Worm (Caenorhabditis elegans) whole organism, young adult: ENCODE measurements around the gene pros-1.

Source experiments
- B0035.1 ChIP-seq: sonication (generic microtip); optimal IDR thresholded peaks from 2 replicates; lab custom pipeline; 2016; ENCODE audit warnings: missing genetic modification characterization, mild to moderate bottlenecking, missing compliant biosample characterization, missing genotype, missing genetic modification reagents
- C06A6.2 ChIP-seq: fragments of 200-800 bp; sonication (Bioruptor generic); conservative IDR thresholded peaks from 2 replicates; pipeline ENCODE4 v1.3.6; 2022; ENCODE audit warnings: missing genetic modification characterization, missing compliant biosample characterization
- F22D6.2 ChIP-seq: sonication (generic microtip); optimal IDR thresholded peaks from 2 replicates; lab custom pipeline; 2016; ENCODE audit warnings: mild to moderate bottlenecking, missing genetic modification characterization, missing compliant biosample characterization
- F23B12.7 ChIP-seq: sonication (generic microtip); optimal IDR thresholded peaks from 2 replicates; lab custom pipeline; 2017; ENCODE audit warnings: missing genetic modification characterization, mild to moderate bottlenecking, missing compliant biosample characterization, antibody characterized with exemption, moderate library complexity; ENCODE audit not compliant: insufficient read depth
- F37B4.10 ChIP-seq: fragments of 200-800 bp; sonication (Bioruptor generic); IDR thresholded peaks from 2 replicates; pipeline ENCODE4 v1.3.6; 2022; ENCODE audit warnings: missing genetic modification characterization, missing compliant biosample characterization
- F39B2.1 ChIP-seq: fragments of 200-800 bp; sonication (Bioruptor generic); IDR thresholded peaks from 2 replicates; pipeline ENCODE4 v1.3.6; 2022; ENCODE audit warnings: missing genetic modification reagents, missing genetic modification characterization, missing compliant biosample characterization
- F49E8.2 ChIP-seq: sonication (generic microtip); optimal IDR thresholded peaks from 3 replicates; lab custom pipeline; 2017; ENCODE audit warnings: missing genetic modification characterization, mild to moderate bottlenecking, missing compliant biosample characterization, antibody characterized with exemption, moderate library complexity; ENCODE audit not compliant: insufficient read depth
- F55B11.4 ChIP-seq: sonication (generic microtip); optimal IDR thresholded peaks from 2 replicates; lab custom pipeline; 2016; ENCODE audit warnings: missing compliant biosample characterization, missing genetic modification characterization, borderline replicate concordance; ENCODE audit not compliant: insufficient read depth
- F57A8.1 ChIP-seq: fragments of 200-800 bp; sonication (Bioruptor generic); optimal IDR thresholded peaks from 2 replicates; lab custom pipeline; 2018; ENCODE audit warnings: mild to moderate bottlenecking, missing genetic modification characterization, moderate library complexity, missing compliant biosample characterization
- F57C9.4 ChIP-seq: sonication (generic microtip); optimal IDR thresholded peaks from 2 replicates; lab custom pipeline; 2017; ENCODE audit warnings: mild to moderate bottlenecking, missing genetic modification characterization, missing compliant biosample characterization
- T26A5.8 ChIP-seq: sonication (generic microtip); optimal IDR thresholded peaks from 2 replicates; lab custom pipeline; 2016; ENCODE audit warnings: missing genetic modification characterization, missing compliant biosample characterization
- Y53F4B.3 ChIP-seq: fragments of 200-800 bp; sonication (Bioruptor generic); IDR thresholded peaks from 2 replicates; pipeline ENCODE4 v1.3.6; 2022; ENCODE audit warnings: missing genetic modification reagents, missing genetic modification characterization, missing compliant biosample characterization
- Y95B8A.8 ChIP-seq: fragments of 200-800 bp; sonication (Bioruptor generic); IDR thresholded peaks from 2 replicates; pipeline ENCODE4 v1.3.6; 2022; ENCODE audit warnings: missing genetic modification reagents, missing genetic modification characterization, missing compliant biosample characterization
- aptf-3 ChIP-seq: fragments of 200-800 bp; sonication (Bioruptor generic); IDR thresholded peaks from 2 replicates; pipeline ENCODE4 v1.3.6; 2022; ENCODE audit warnings: missing genetic modification characterization, missing compliant biosample characterization
- bed-1 ChIP-seq: fragments of 200-800 bp; sonication (Bioruptor generic); IDR thresholded peaks from 2 replicates; pipeline ENCODE4 v1.3.6; 2022; ENCODE audit warnings: missing genetic modification reagents, missing genetic modification characterization, missing compliant biosample characterization
- ccch-3 ChIP-seq: fragments of 200-800 bp; sonication (Bioruptor generic); optimal IDR thresholded peaks from 2 replicates; lab custom pipeline; 2018; ENCODE audit warnings: mild to moderate bottlenecking, missing genetic modification characterization, missing compliant biosample characterization
- cebp-1 ChIP-seq, 2 experiments: fragments of 200-800 bp in 1 of 2; sonication (Bioruptor generic) in 1 of 2; sonication (generic microtip) in 1 of 2; IDR thresholded peaks in 1 of 2; optimal IDR thresholded peaks in 1 of 2; 2 replicates each; pipeline versions ENCODE4 v1.3.6 to Lab custom; 2017 to 2022; ENCODE audit warnings: missing compliant biosample characterization in 2 of 2, missing genetic modification characterization in 2 of 2, mild to moderate bottlenecking in 1 of 2, missing genetic modification reagents in 1 of 2, moderate library complexity in 1 of 2
- ceh-100 ChIP-seq: fragments of 200-800 bp; sonication (Bioruptor generic); IDR thresholded peaks from 2 replicates; pipeline ENCODE4 v1.3.6; 2022; ENCODE audit warnings: missing genetic modification reagents, missing genetic modification characterization, missing compliant biosample characterization
- ceh-58 ChIP-seq: fragments of 200-800 bp; sonication (Bioruptor generic); IDR thresholded peaks from 2 replicates; pipeline ENCODE4 v1.3.6; 2022; ENCODE audit warnings: missing genetic modification characterization, missing compliant biosample characterization
- ceh-79 ChIP-seq: sonication (generic microtip); optimal IDR thresholded peaks from 2 replicates; lab custom pipeline; 2017; ENCODE audit warnings: mild to moderate bottlenecking, missing genetic modification characterization, missing compliant biosample characterization
- chd-7 ChIP-seq: sonication (generic microtip); optimal IDR thresholded peaks from 2 replicates; lab custom pipeline; 2016; ENCODE audit warnings: mild to moderate bottlenecking, missing genetic modification characterization, moderate library complexity, missing compliant biosample characterization
- dpff-1 ChIP-seq: sonication (generic microtip); optimal IDR thresholded peaks from 2 replicates; lab custom pipeline; 2017; ENCODE audit warnings: mild to moderate bottlenecking, missing genetic modification characterization, missing compliant biosample characterization
- efl-1 ChIP-seq: fragments of 150-350 bp; optimal IDR thresholded peaks from 2 replicates; lab custom pipeline; 2014; ENCODE audit warnings: missing biosample characterization, missing genetic modification reagents, missing genetic modification characterization
- egrh-3 ChIP-seq: fragments of 200-800 bp; sonication (Bioruptor generic); IDR thresholded peaks from 2 replicates; pipeline ENCODE4 v1.3.6; 2022; ENCODE audit warnings: missing genetic modification reagents, missing genetic modification characterization, missing compliant biosample characterization
- ekl-4 ChIP-seq: fragments of 200-800 bp; sonication (Bioruptor generic); IDR thresholded peaks from 2 replicates; pipeline ENCODE4 v1.3.6; 2022; ENCODE audit warnings: missing genetic modification reagents, missing genetic modification characterization, missing compliant biosample characterization
- him-1 ChIP-seq: sonication (generic microtip); optimal IDR thresholded peaks from 2 replicates; lab custom pipeline; 2016; ENCODE audit warnings: missing genotype, missing genetic modification reagents, missing genetic modification characterization, missing compliant biosample characterization
- hlh-12 ChIP-seq: sonication (generic microtip); optimal IDR thresholded peaks from 2 replicates; lab custom pipeline; 2016; ENCODE audit warnings: missing genetic modification characterization, missing compliant biosample characterization
- hlh-26 ChIP-seq: fragments of 200-800 bp; sonication (Bioruptor generic); conservative IDR thresholded peaks from 2 replicates; pipeline ENCODE4 v1.3.6; 2022; ENCODE audit warnings: missing genetic modification reagents, missing genetic modification characterization, missing compliant biosample characterization
- hrde-1 ChIP-seq: sonication (generic microtip); optimal IDR thresholded peaks from 2 replicates; lab custom pipeline; 2016; ENCODE audit warnings: missing genetic modification characterization, mild to moderate bottlenecking, missing compliant biosample characterization, moderate library complexity, missing genotype, missing genetic modification reagents, borderline replicate concordance
- hsf-1 ChIP-seq: fragments of 200-800 bp; sonication (Bioruptor generic); IDR thresholded peaks from 2 replicates; pipeline ENCODE4 v1.3.6; 2022; ENCODE audit warnings: missing genetic modification reagents, missing genetic modification characterization, missing compliant biosample characterization
- let-526 ChIP-seq: fragments of 200-800 bp; sonication (Bioruptor generic); IDR thresholded peaks from 2 replicates; pipeline ENCODE4 v1.3.6; 2022; ENCODE audit warnings: missing genetic modification reagents, missing genetic modification characterization, missing compliant biosample characterization
- lsl-1 ChIP-seq: fragments of 200-800 bp; sonication (Bioruptor generic); optimal IDR thresholded peaks from 2 replicates; lab custom pipeline; 2018; ENCODE audit warnings: mild to moderate bottlenecking, missing genetic modification characterization, moderate library complexity, missing compliant biosample characterization
- madf-6 ChIP-seq: fragments of 200-800 bp; sonication (Bioruptor generic); IDR thresholded peaks from 2 replicates; pipeline ENCODE4 v1.3.6; 2022; ENCODE audit warnings: missing genetic modification reagents, missing genetic modification characterization, missing compliant biosample characterization
- nfya-1 ChIP-seq: sonication (generic microtip); optimal IDR thresholded peaks from 2 replicates; lab custom pipeline; 2017; ENCODE audit warnings: antibody characterized with exemption, missing compliant biosample characterization, missing genetic modification characterization, borderline replicate concordance; ENCODE audit not compliant: insufficient read depth
- nhr-179 ChIP-seq: sonication (generic microtip); optimal IDR thresholded peaks from 2 replicates; lab custom pipeline; 2016; ENCODE audit warnings: mild to moderate bottlenecking, missing genetic modification characterization, missing compliant biosample characterization
- nhr-27 ChIP-seq: fragments of 200-800 bp; sonication (Bioruptor generic); optimal IDR thresholded peaks from 2 replicates; lab custom pipeline; 2018; ENCODE audit warnings: mild to moderate bottlenecking, missing genetic modification characterization, moderate library complexity, missing compliant biosample characterization
- nhr-80 ChIP-seq: sonication (generic microtip); optimal IDR thresholded peaks from 2 replicates; lab custom pipeline; 2016; ENCODE audit warnings: missing genetic modification characterization, missing compliant biosample characterization
- repo-1 ChIP-seq: sonication (generic microtip); optimal IDR thresholded peaks from 2 replicates; lab custom pipeline; 2017; ENCODE audit warnings: mild to moderate bottlenecking, missing genetic modification characterization, missing compliant biosample characterization
- sea-2 ChIP-seq: fragments of 200-800 bp; sonication (Bioruptor generic); IDR thresholded peaks from 2 replicates; pipeline ENCODE4 v1.3.6; 2022; ENCODE audit warnings: missing genetic modification characterization, missing compliant biosample characterization
- snpc-1.1 ChIP-seq: sonication (generic microtip); optimal IDR thresholded peaks from 2 replicates; lab custom pipeline; 2017; ENCODE audit warnings: missing genetic modification characterization, mild to moderate bottlenecking, missing compliant biosample characterization, antibody characterized with exemption, moderate library complexity, missing genotype, missing genetic modification reagents; ENCODE audit not compliant: insufficient read depth
- somi-1 ChIP-seq: fragments of 200-800 bp; sonication (Bioruptor generic); optimal IDR thresholded peaks from 2 replicates; lab custom pipeline; 2018; ENCODE audit warnings: mild to moderate bottlenecking, missing genetic modification characterization, missing compliant biosample characterization
- tbx-9 ChIP-seq: sonication (generic microtip); optimal IDR thresholded peaks from 2 replicates; lab custom pipeline; 2016; ENCODE audit warnings: borderline replicate concordance, missing genetic modification characterization, inconsistent platforms, missing compliant biosample characterization
- unc-130 ChIP-seq: sonication (generic microtip); optimal IDR thresholded peaks from 2 replicates; lab custom pipeline; 2016; ENCODE audit warnings: missing genetic modification reagents, missing genetic modification characterization, missing compliant biosample characterization
- zfh-2 ChIP-seq: fragments of 200-800 bp; sonication (Bioruptor generic); conservative IDR thresholded peaks from 2 replicates; pipeline ENCODE4 v1.3.6; 2022; ENCODE audit warnings: missing genetic modification reagents, missing genetic modification characterization, missing compliant biosample characterization
- ztf-18 ChIP-seq: sonication (generic microtip); optimal IDR thresholded peaks from 2 replicates; lab custom pipeline; 2016; ENCODE audit warnings: missing genotype, mild to moderate bottlenecking, missing genetic modification characterization, missing compliant biosample characterization
- ztf-22 ChIP-seq: fragments of 200-800 bp; sonication (Bioruptor generic); optimal IDR thresholded peaks from 2 replicates; lab custom pipeline; 2018; ENCODE audit warnings: mild to moderate bottlenecking, missing genetic modification characterization, moderate library complexity, missing compliant biosample characterization
- ztf-3 ChIP-seq: fragments of 200-800 bp; sonication (Bioruptor generic); optimal IDR thresholded peaks from 2 replicates; lab custom pipeline; 2018; ENCODE audit warnings: mild to moderate bottlenecking, missing genetic modification characterization, missing compliant biosample characterization

pros-1 gene

DNA sequence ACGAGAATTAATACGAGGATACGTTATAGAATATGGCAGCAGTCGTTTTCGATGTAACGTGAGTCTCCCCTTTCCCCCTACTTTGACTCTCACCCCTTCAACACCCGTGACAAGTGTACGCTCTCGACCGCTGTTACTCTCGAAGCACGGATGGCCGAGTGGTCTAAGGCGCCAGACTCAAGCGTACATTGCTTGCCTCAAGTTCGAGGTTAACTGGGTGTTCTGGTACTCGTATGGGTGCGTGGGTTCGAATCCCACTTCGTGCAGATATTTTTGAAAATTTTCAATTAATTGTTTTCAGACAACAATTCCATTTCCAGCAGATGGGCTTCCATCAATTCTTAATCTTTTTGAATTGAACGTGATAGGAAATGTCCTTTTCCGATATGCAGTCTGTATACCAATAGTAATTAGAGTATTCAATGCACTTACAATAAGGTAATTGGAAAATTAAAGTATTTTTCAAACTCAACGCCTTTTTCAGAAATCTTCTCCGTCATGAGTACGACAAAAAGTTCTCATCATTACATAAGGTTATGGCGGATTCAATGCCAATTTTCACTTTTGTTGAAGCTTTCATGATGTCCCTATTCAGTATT, 42.5 kb downstream of the pros-1 start (continued):
- TF ChIP-seq ztf-18 (tag; lab: Kevin White, UChicago) (peak; percentile 77), bed-1 (GFP tag; lab: Robert Waterston, UW) (no peak), egrh-3 (GFP tag; lab: Robert Waterston, UW) (peak; percentile 52), F22D6.2 (tag; lab: Kevin White, UChicago) (peak; percentile 17), somi-1 (GFP tag; lab: Kevin White, UChicago) (no peak), sea-2 (GFP tag; lab: Robert Waterston, UW) (peak; percentile 79; the same call in 1 of the 2 replicates), ceh-79 (peak; percentile 37), nhr-27 (tag; lab: Kevin White, UChicago) (no peak), F39B2.1 (GFP tag; lab: Robert Waterston, UW) (no peak), nfya-1 (tag; lab: Kevin White, UChicago) (no peak), zfh-2 (GFP tag; lab: Robert Waterston, UW) (peak; percentile 48; the same call in 1 of the 2 replicates), F23B12.7 (peak; percentile 91), ztf-22 (GFP tag; lab: Kevin White, UChicago) (peak; percentile 14), F55B11.4 (tag; lab: Kevin White, UChicago) (no peak), lsl-1 (GFP tag; lab: Kevin White, UChicago) (peak; percentile 57), Y95B8A.8 (GFP tag; lab: Robert Waterston, UW) (peak; percentile 71; the same call in 1 of the 2 replicates), hlh-26 (GFP tag; lab: Robert Waterston, UW) (no peak), F49E8.2 (tag; lab: Kevin White, UChicago) (peak; percentile 65), nhr-179 (tag; lab: Kevin White, UChicago) (no peak), ceh-100 (GFP tag; lab: Robert Waterston, UW) (peak; percentile 57), efl-1 (GFP tag; lab: Kevin White, UChicago) (peak; percentile 4), aptf-3 (GFP tag; lab: Robert Waterston, UW) (no peak), F57A8.1 (GFP tag; lab: Kevin White, UChicago) (peak; percentile 40), let-526 (GFP tag; lab: Robert Waterston, UW) (no peak), unc-130 (GFP tag; lab: Kevin White, UChicago) (peak; percentile 42), ztf-3 (no peak), cebp-1 (GFP tag; IDR thresholded peaks at IDR 0.05; lab: Robert Waterston, UW) (no peak), cebp-1 (tag; optimal IDR thresholded peaks at IDR 0.05; lab: Kevin White, UChicago) (peak; percentile 73), B0035.1 (tag; lab: Kevin White, UChicago) (peak; percentile 62), ceh-58 (GFP tag; lab: Robert Waterston, UW) (no peak), madf-6 (GFP tag; lab: Robert Waterston, UW) (peak; percentile 72), hlh-12 (tag; lab: Kevin White, UChicago) (no peak), T26A5.8 (tag; lab: Kevin White, UChicago) (peak; percentile 61), hrde-1 (tag; lab: Kevin White, UChicago) (peak; percentile 84), F57C9.4 (tag; lab: Kevin White, UChicago) (no peak), ccch-3 (GFP tag; lab: Kevin White, UChicago) (no peak), dpff-1 (tag; lab: Kevin White, UChicago) (no peak), tbx-9 (no peak), snpc-1.1 (tag; lab: Kevin White, UChicago) (peak; percentile 62), C06A6.2 (GFP tag; lab: Robert Waterston, UW) (0 out of 2 replicates have a peak, but pooled peaks have one; percentile 18), him-1 (tag; lab: Kevin White, UChicago) (peak; percentile 100), Y53F4B.3 (GFP tag; lab: Robert Waterston, UW) (peak; percentile 64), F37B4.10 (no peak), chd-7 (peak; percentile 81), hsf-1 (GFP tag; lab: Robert Waterston, UW) (0 out of 2 replicates have a peak, but pooled peaks have one; percentile 14), nhr-80 (tag; lab: Kevin White, UChicago) (peak; percentile 26), ekl-4 (GFP tag; lab: Robert Waterston, UW) (peak; percentile 72), repo-1 (peak; percentile 55)
